Fruit fly (Drosophila melanogaster) whole organism, embryonic: ENCODE data around the gene trr.
A peak's percentile ranks its signal among the peaks of the same experiment; 100 is the strongest.

Experiments
- Abd-B ChIP-seq: fragments of 200-800 bp; sonication (Bioruptor generic); optimal IDR thresholded peaks from 2 replicates; lab custom pipeline; 2018; ENCODE audit warnings: missing biosample characterization, mild to moderate bottlenecking, missing genetic modification characterization, moderate library complexity
- BEAF-32 ChIP-seq: fragments of 200-800 bp; sonication (Bioruptor generic); optimal IDR thresholded peaks from 3 replicates; lab custom pipeline; 2017; ENCODE audit warnings: missing biosample characterization, missing genetic modification characterization, mild to moderate bottlenecking, moderate library complexity, missing genetic modification reagents
- CG10209 ChIP-seq: fragments of 200-800 bp; sonication (Bioruptor generic); optimal IDR thresholded peaks from 3 replicates; lab custom pipeline; 2017; ENCODE audit warnings: missing biosample characterization, mild to moderate bottlenecking, missing genetic modification characterization, missing genetic modification reagents
- CG10979 ChIP-seq: fragments of 200-800 bp; sonication (Bioruptor generic); optimal IDR thresholded peaks from 2 replicates; lab custom pipeline; 2018; ENCODE audit warnings: missing biosample characterization, mild to moderate bottlenecking, missing genetic modification characterization, moderate library complexity
- CG11093 ChIP-seq: fragments of 200-800 bp; sonication (Bioruptor generic); IDR thresholded peaks from 3 replicates; pipeline ENCODE4 v1.3.6; 2022; ENCODE audit warnings: missing biosample characterization, missing genetic modification characterization
- CG11696 ChIP-seq: fragments of 200-800 bp; sonication (Bioruptor generic); IDR thresholded peaks from 2 replicates; pipeline ENCODE4 v1.3.6; 2022; ENCODE audit warnings: missing biosample characterization, missing genetic modification characterization
- CG11723 ChIP-seq: fragments of 200-800 bp; sonication (Bioruptor generic); optimal IDR thresholded peaks from 2 replicates; lab custom pipeline; 2017; ENCODE audit warnings: missing biosample characterization, mild to moderate bottlenecking, missing genetic modification characterization
- CG12104 ChIP-seq: fragments of 200-800 bp; sonication (Bioruptor generic); optimal IDR thresholded peaks from 3 replicates; lab custom pipeline; 2016; ENCODE audit warnings: missing biosample characterization, missing genetic modification characterization
- CG14014 ChIP-seq: fragments of 200-800 bp; sonication (Bioruptor generic); IDR thresholded peaks from 2 replicates; pipeline ENCODE4 v1.3.6; 2022; ENCODE audit warnings: missing biosample characterization, missing genetic modification characterization
- CG15011 ChIP-seq: fragments of 200-800 bp; sonication (Bioruptor generic); optimal IDR thresholded peaks from 3 replicates; lab custom pipeline; 2018; ENCODE audit warnings: missing biosample characterization, mild to moderate bottlenecking, missing genetic modification characterization
- CG16815 ChIP-seq: fragments of 200-800 bp; sonication (Bioruptor generic); optimal IDR thresholded peaks from 3 replicates; lab custom pipeline; 2017; ENCODE audit warnings: missing biosample characterization, mild to moderate bottlenecking, missing genetic modification characterization
- CG17385 ChIP-seq: fragments of 200-800 bp; sonication (Bioruptor generic); optimal IDR thresholded peaks from 3 replicates; lab custom pipeline; 2018; ENCODE audit warnings: missing biosample characterization, mild to moderate bottlenecking, missing genetic modification characterization
- CG17912 ChIP-seq: fragments of 200-800 bp; sonication (Bioruptor generic); optimal IDR thresholded peaks from 2 replicates; lab custom pipeline; 2018; ENCODE audit warnings: missing biosample characterization, mild to moderate bottlenecking, missing genetic modification characterization
- CG2678 ChIP-seq: fragments of 200-800 bp; sonication (Bioruptor generic); optimal IDR thresholded peaks from 3 replicates; lab custom pipeline; 2019; ENCODE audit warnings: missing biosample characterization, mild to moderate bottlenecking, missing genetic modification characterization, moderate library complexity
- CG31224 ChIP-seq: fragments of 200-800 bp; sonication (Bioruptor generic); IDR thresholded peaks from 2 replicates; pipeline ENCODE4 v1.3.6; 2022; ENCODE audit warnings: missing biosample characterization, missing genetic modification characterization
- CG33557 ChIP-seq: fragments of 200-800 bp; sonication (Bioruptor generic); optimal IDR thresholded peaks from 2 replicates; lab custom pipeline; 2019; ENCODE audit warnings: missing biosample characterization, mild to moderate bottlenecking, missing genetic modification characterization, moderate library complexity
- CG3407 ChIP-seq: fragments of 200-800 bp; sonication (Bioruptor generic); optimal IDR thresholded peaks from 2 replicates; lab custom pipeline; 2018; ENCODE audit warnings: missing biosample characterization, mild to moderate bottlenecking, missing genetic modification characterization
- CG34422 ChIP-seq: fragments of 200-800 bp; sonication (Bioruptor generic); IDR thresholded peaks from 3 replicates; pipeline ENCODE4 v1.3.6; 2022; ENCODE audit warnings: missing biosample characterization, missing genetic modification characterization
- CG4617 ChIP-seq: fragments of 200-800 bp; sonication (Bioruptor generic); optimal IDR thresholded peaks from 3 replicates; lab custom pipeline; 2016; ENCODE audit warnings: missing biosample characterization, missing genetic modification characterization, borderline replicate concordance
- CG6175 ChIP-seq: fragments of 200-800 bp; sonication (Bioruptor generic); IDR thresholded peaks from 3 replicates; pipeline ENCODE4 v1.3.6; 2022; ENCODE audit warnings: missing biosample characterization, missing genetic modification characterization
- CG6791 ChIP-seq: fragments of 200-800 bp; sonication (Bioruptor generic); IDR thresholded peaks from 3 replicates; pipeline ENCODE4 v1.3.6; 2022; ENCODE audit warnings: missing biosample characterization, missing genetic modification characterization; ENCODE audit not compliant: partially characterized antibody
- CG7556 ChIP-seq: fragments of 200-800 bp; sonication (Bioruptor generic); optimal IDR thresholded peaks from 2 replicates; lab custom pipeline; 2017; ENCODE audit warnings: missing biosample characterization, mild to moderate bottlenecking, missing genetic modification characterization
- CG7839 ChIP-seq: fragments of 200-800 bp; sonication (Bioruptor generic); optimal IDR thresholded peaks from 3 replicates; lab custom pipeline; 2018; ENCODE audit warnings: missing biosample characterization, mild to moderate bottlenecking, missing genetic modification characterization, moderate library complexity
- Doc2 ChIP-seq: fragments of 200-800 bp; sonication (Bioruptor generic); IDR thresholded peaks from 2 replicates; pipeline ENCODE4 v1.3.6; 2022; ENCODE audit warnings: missing biosample characterization, missing genetic modification characterization
- Dref ChIP-seq: fragments of 200-800 bp; sonication (Bioruptor generic); IDR thresholded peaks from 2 replicates; pipeline ENCODE4 v1.3.6; 2022; ENCODE audit warnings: missing biosample characterization, missing genetic modification characterization
- Drgx ChIP-seq: fragments of 200-800 bp; sonication (Bioruptor generic); IDR thresholded peaks from 2 replicates; pipeline ENCODE4 v1.3.6; 2022; ENCODE audit warnings: missing biosample characterization, missing genetic modification characterization
- Fer3 ChIP-seq: fragments of 200-800 bp; sonication (Bioruptor generic); optimal IDR thresholded peaks from 2 replicates; lab custom pipeline; 2018; ENCODE audit warnings: missing biosample characterization, mild to moderate bottlenecking, missing genetic modification characterization, moderate library complexity
- Hmr ChIP-seq: fragments of 200-800 bp; sonication (Bioruptor generic); optimal IDR thresholded peaks from 3 replicates; lab custom pipeline; 2017; ENCODE audit warnings: mild to moderate bottlenecking, missing biosample characterization, missing genetic modification reagents, missing genetic modification characterization
- MTF-1 ChIP-seq: fragments of 200-800 bp; sonication (Bioruptor generic); optimal IDR thresholded peaks from 2 replicates; lab custom pipeline; 2018; ENCODE audit warnings: missing biosample characterization, mild to moderate bottlenecking, missing genetic modification characterization, borderline replicate concordance
- Med ChIP-seq: fragments of 200-800 bp; sonication (Bioruptor generic); peaks from one replicate; lab custom pipeline; 2016; ENCODE audit warnings: missing biosample characterization, missing genetic modification characterization, mild to moderate bottlenecking, inconsistent platforms, moderate library complexity
- Poxn ChIP-seq: fragments of 200-800 bp; sonication (Bioruptor generic); IDR thresholded peaks from 2 replicates; pipeline ENCODE4 v1.3.6; 2022; ENCODE audit warnings: missing biosample characterization, missing genetic modification characterization
- Sin3A ChIP-seq: fragments of >200 bp; optimal IDR thresholded peaks from 2 replicates; lab custom pipeline; 2018
- Ssrp ChIP-seq: fragments of 200-800 bp; sonication (Bioruptor generic); optimal IDR thresholded peaks from 2 replicates; lab custom pipeline; 2018; ENCODE audit warnings: missing biosample characterization, mild to moderate bottlenecking, missing genetic modification characterization, moderate library complexity
- Taf1 ChIP-seq: fragments of 200-800 bp; sonication (Bioruptor generic); IDR thresholded peaks from 2 replicates; pipeline ENCODE4 v1.3.6; 2022; ENCODE audit warnings: missing biosample characterization, missing genetic modification characterization
- ac ChIP-seq: fragments of 200-800 bp; sonication (Bioruptor generic); optimal IDR thresholded peaks from 3 replicates; lab custom pipeline; 2017; ENCODE audit warnings: missing biosample characterization, mild to moderate bottlenecking, missing genetic modification characterization
- bowl ChIP-seq: fragments of 200-800 bp; sonication (Bioruptor generic); IDR thresholded peaks from 2 replicates; pipeline ENCODE4 v1.3.6; 2022; ENCODE audit warnings: missing biosample characterization, missing genetic modification characterization
- br ChIP-seq: fragments of >200 bp; optimal IDR thresholded peaks from 2 replicates; lab custom pipeline; 2017
- ci ChIP-seq: fragments of 200-800 bp; sonication (Bioruptor generic); IDR thresholded peaks from 3 replicates; pipeline ENCODE4 v1.3.6; 2022; ENCODE audit warnings: missing biosample characterization, missing genetic modification characterization
- croc ChIP-seq: fragments of 200-800 bp; sonication (Bioruptor generic); conservative IDR thresholded peaks from 3 replicates; pipeline ENCODE4 v1.3.6; 2022; ENCODE audit warnings: missing biosample characterization, missing genetic modification characterization
- danr ChIP-seq: fragments of 200-800 bp; sonication (Bioruptor generic); IDR thresholded peaks from 2 replicates; pipeline ENCODE4 v1.3.6; 2022; ENCODE audit warnings: missing biosample characterization, missing genetic modification characterization
- eve ChIP-seq, 2 experiments: fragments of >200 bp; optimal IDR thresholded peaks; 2 replicates each; lab custom pipeline; 2017; ENCODE audit warnings: missing biosample characterization in 2 of 2, missing genetic modification characterization in 2 of 2
- ftz-f1 ChIP-seq: fragments of 200-800 bp; sonication (Bioruptor generic); optimal IDR thresholded peaks from 2 replicates; lab custom pipeline; 2016; ENCODE audit warnings: missing biosample characterization, missing genetic modification characterization
- hkb ChIP-seq, 2 experiments: fragments of 200-800 bp in 1 of 2; fragments of >200 bp in 1 of 2; sonication (Bioruptor generic) in 1 of 2; IDR thresholded peaks in 1 of 2; optimal IDR thresholded peaks in 1 of 2; 2 replicates each; pipeline versions ENCODE4 v1.3.6 to Lab custom; 2017 to 2022; ENCODE audit warnings: missing biosample characterization in 1 of 2, missing genetic modification characterization in 1 of 2
- hth ChIP-seq: fragments of >200 bp; optimal IDR thresholded peaks from 2 replicates; lab custom pipeline; 2017; ENCODE audit warnings: inconsistent platforms
- ken ChIP-seq: fragments of 200-800 bp; sonication (Bioruptor generic); IDR thresholded peaks from 3 replicates; pipeline ENCODE4 v1.3.6; 2022; ENCODE audit warnings: missing biosample characterization, missing genetic modification characterization
- odd ChIP-seq: fragments of 200-800 bp; sonication (Bioruptor generic); optimal IDR thresholded peaks from 2 replicates; lab custom pipeline; 2017; ENCODE audit warnings: missing biosample characterization, mild to moderate bottlenecking, missing genetic modification characterization
- pho ChIP-seq: fragments of 200-800 bp; sonication (Bioruptor generic); optimal IDR thresholded peaks from 2 replicates; lab custom pipeline; 2016; ENCODE audit warnings: missing biosample characterization, missing genetic modification characterization
- sc ChIP-seq, 3 experiments: fragments of >200 bp in 2 of 3; fragments of 200-800 bp in 1 of 3; sonication (Bioruptor generic) in 1 of 3; optimal IDR thresholded peaks; 2 replicates in 2 of 3; 3 replicates in 1 of 3; lab custom pipeline; 2017; ENCODE audit warnings: mild to moderate bottlenecking in 1 of 3, missing biosample characterization in 1 of 3, missing genetic modification characterization in 1 of 3, missing genetic modification reagents in 1 of 3
- shn ChIP-seq: fragments of 200-800 bp; sonication (Bioruptor generic); optimal IDR thresholded peaks from 3 replicates; lab custom pipeline; 2016; ENCODE audit warnings: missing biosample characterization, missing genetic modification characterization
- sqz ChIP-seq: fragments of 200-800 bp; sonication (Bioruptor generic); optimal IDR thresholded peaks from 3 replicates; lab custom pipeline; 2018; ENCODE audit warnings: missing biosample characterization, mild to moderate bottlenecking, missing genetic modification characterization
- zen2 ChIP-seq: fragments of 200-800 bp; sonication (Bioruptor generic); IDR thresholded peaks from 3 replicates; pipeline ENCODE4 v1.3.6; 2022; ENCODE audit warnings: missing biosample characterization, missing genetic modification characterization; ENCODE audit not compliant: partially characterized antibody

The trr gene

DNA sequence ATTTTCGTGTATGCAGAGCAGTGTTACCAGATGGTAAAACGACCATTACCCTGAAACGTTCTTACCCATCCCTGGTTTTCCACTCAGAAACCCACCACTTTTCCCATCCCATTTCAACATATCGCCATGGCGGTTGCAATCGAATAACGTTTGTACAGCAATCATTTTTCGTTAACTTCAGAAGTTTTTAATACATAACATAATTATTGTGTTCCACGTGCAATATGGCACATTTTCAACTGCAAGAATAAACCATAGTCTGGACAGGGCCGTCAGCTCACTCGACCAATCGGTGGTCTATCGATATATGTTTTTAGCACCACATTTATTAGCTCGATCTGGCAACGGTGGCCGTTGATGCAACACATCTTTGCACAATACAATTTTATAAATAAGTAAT lies at the start of gene trr, which contains the start of gene mRpL16 (continued):
- TF ChIP-seq CG10209 (no peak), br (lab: Kevin White, UChicago) (no peak), Ssrp (no peak), Hmr (GFP tag; lab: Kevin White, UChicago) (no peak), hth (no peak), bowl (GFP tag; lab: Robert Waterston, UW) (no peak), CG12104 (GFP tag; lab: Kevin White, UChicago) (no peak), Med (GFP tag; lab: Kevin White, UChicago) (peak; percentile 93), CG14014 (no peak), CG34422 (GFP tag; lab: Robert Waterston, UW) (peak; percentile 64; the same call in 1 of the 3 replicates), Doc2 (GFP tag; lab: Robert Waterston, UW) (no peak), CG17912 (GFP tag; lab: Kevin White, UChicago) (peak; percentile 30), ken (GFP tag; lab: Robert Waterston, UW) (0 out of 3 replicates have a peak, but pooled peaks have one; percentile 10), hkb (optimal IDR thresholded peaks at IDR 0.05; lab: Kevin White, UChicago) (no peak), hkb (GFP tag; IDR thresholded peaks at IDR 0.05; lab: Robert Waterston, UW) (no peak), Taf1 (no peak; the same call in 1 of the 2 replicates), sc (optimal IDR thresholded peaks at IDR 0.05; lab: Kevin White, UChicago) (no peak), sc (GFP tag; optimal IDR thresholded peaks at IDR 0.05; lab: Kevin White, UChicago) (no peak), Poxn (GFP tag; lab: Robert Waterston, UW) (no peak), CG6175 (GFP tag; lab: Robert Waterston, UW) (peak; percentile 92), Dref (GFP tag; lab: Robert Waterston, UW) (peak; percentile 75), CG15011 (GFP tag; lab: Kevin White, UChicago) (no peak), ac (no peak), CG16815 (no peak), sqz (GFP tag; lab: Kevin White, UChicago) (no peak), CG7556 (peak; percentile 4), ftz-f1 (no peak), eve (GFP tag; optimal IDR thresholded peaks at IDR 0.05; lab: Kevin White, UChicago) (no peak), CG11723 (GFP tag; lab: Kevin White, UChicago) (no peak), Fer3 (no peak), danr (GFP tag; lab: Robert Waterston, UW) (no peak), CG2678 (no peak), zen2 (peak; percentile 30; the same call in 1 of the 3 replicates), odd (GFP tag; lab: Kevin White, UChicago) (no peak), Abd-B (GFP tag; lab: Kevin White, UChicago) (peak; percentile 64), CG4617 (peak; percentile 37), Sin3A (peak; percentile 97), CG11093 (no peak; the same call in 2 of the 3 replicates), CG3407 (GFP tag; lab: Kevin White, UChicago) (no peak), pho (peak; percentile 53), croc (no peak), BEAF-32 (peak; percentile 86), CG10979 (peak; percentile 32), shn (GFP tag; lab: Kevin White, UChicago) (peak; percentile 23), MTF-1 (no peak), CG17385 (GFP tag; lab: Kevin White, UChicago) (no peak), CG33557 (GFP tag; lab: Kevin White, UChicago) (no peak), ci (0 out of 3 replicates have a peak, but pooled peaks have one; percentile 43), CG7839 (tag; lab: Kevin White, UChicago) (no peak), CG31224 (GFP tag; lab: Robert Waterston, UW) (0 out of 2 replicates have a peak, but pooled peaks have one; percentile 16), CG6791 (GFP tag; lab: Robert Waterston, UW) (peak; percentile 60), Drgx (no peak), CG11696 (GFP tag; lab: Robert Waterston, UW) (no peak)
